Fruit fly (Drosophila melanogaster) whole organism, adult: Measurements from ENCODE around the gene CG4619.

Experiments used
- CG12768 ChIP-seq: fragments of 200-800 bp; sonication (Bioruptor generic); optimal IDR thresholded peaks from 2 replicates; lab custom pipeline; 2017; ENCODE audit warnings: missing biosample characterization, missing genetic modification characterization, mild to moderate bottlenecking, moderate library complexity, missing genetic modification reagents
- CG1620 ChIP-seq: fragments of 200-800 bp; sonication (Bioruptor generic); optimal IDR thresholded peaks from 2 replicates; lab custom pipeline; 2016; ENCODE audit warnings: missing biosample characterization, missing genetic modification characterization
- Crg-1 ChIP-seq: fragments of 200-800 bp; sonication (Bioruptor generic); optimal IDR thresholded peaks from 2 replicates; lab custom pipeline; 2016; ENCODE audit warnings: missing biosample characterization, missing genetic modification characterization
- Mnt ChIP-seq: fragments of 200-800 bp; sonication (Bioruptor generic); optimal IDR thresholded peaks from 2 replicates; lab custom pipeline; 2016; ENCODE audit warnings: missing biosample characterization, mild to moderate bottlenecking, missing genetic modification characterization
- cic ChIP-seq: fragments of 200-800 bp; sonication (Bioruptor generic); optimal IDR thresholded peaks from 2 replicates; lab custom pipeline; 2017; ENCODE audit warnings: missing biosample characterization, mild to moderate bottlenecking, missing genetic modification characterization, moderate library complexity
- cnc ChIP-seq, 2 experiments: fragments of >200 bp; optimal IDR thresholded peaks; 2 replicates each; lab custom pipeline; 2017
- toe ChIP-seq: fragments of 200-800 bp; sonication (Bioruptor generic); optimal IDR thresholded peaks from 2 replicates; lab custom pipeline; 2016; ENCODE audit warnings: missing biosample characterization, missing genetic modification characterization

dm6 chr2L:9903028-9903427 lies 35.6 kb upstream of the CG4619 start, which contains the start of gene Muc30E:
- no peak for TF ChIP-seq cnc (optimal IDR thresholded peaks at IDR 0.05; lab: Kevin White, UChicago)
- no peak for TF ChIP-seq cic (GFP tag; lab: Kevin White, UChicago)
- TF ChIP-seq toe, result no peak
- TF ChIP-seq CG1620 (GFP tag; lab: Kevin White, UChicago), result no peak
- TF ChIP-seq Mnt (GFP tag; lab: Kevin White, UChicago), result no peak
- no peak for TF ChIP-seq CG12768 (GFP tag; lab: Kevin White, UChicago)
- no peak for TF ChIP-seq Crg-1 (GFP tag; lab: Kevin White, UChicago)
